Fruit fly (Drosophila melanogaster): ENCODE measurements around the gene p53.

p53 gene

DNA sequence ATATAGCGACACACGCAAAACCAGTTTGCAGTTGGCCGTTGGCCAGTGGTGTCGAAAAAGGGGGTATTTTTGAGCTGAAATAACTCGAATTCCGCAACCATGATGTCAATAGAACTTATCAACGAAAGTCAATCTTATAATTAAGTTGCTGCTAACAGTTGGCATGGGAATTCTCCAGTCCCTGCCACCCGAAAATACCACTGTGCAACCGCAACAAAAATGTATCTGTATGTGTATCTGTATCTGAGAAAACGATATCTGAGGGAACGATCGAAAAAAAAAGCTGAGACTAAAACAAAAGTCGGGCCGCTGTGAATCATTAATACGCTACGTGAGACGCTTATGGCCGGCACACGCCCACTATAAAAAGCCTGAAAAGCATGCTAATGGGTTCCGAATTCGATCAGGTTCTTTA lies 7.3 kb downstream of the p53 start (continued):
- TF ChIP-seq croc (GFP tag; conservative IDR thresholded peaks at IDR 0.05) (no peak), chif (GFP tag; optimal IDR thresholded peaks at IDR 0.05) (peak in 1 of 2 experiments; percentile 5), lov (optimal IDR thresholded peaks at IDR 0.05) (no peak), lov (GFP tag; IDR thresholded peaks at IDR 0.05) (no peak), CG3281 (GFP tag; optimal IDR thresholded peaks at IDR 0.05) (peak; percentile 46), Bgb (GFP tag; IDR thresholded peaks at IDR 0.05; ENCODE audit: partially characterized antibody) (no peak), Atf6 (GFP tag; IDR thresholded peaks at IDR 0.05) (peak; percentile 63), CG14441 (GFP tag; IDR thresholded peaks at IDR 0.05) (peak; percentile 77), Dp (GFP tag; optimal IDR thresholded peaks at IDR 0.05) (no peak), CG17385 (GFP tag; optimal IDR thresholded peaks at IDR 0.05) (peak; percentile 1), CG31365 (tag; optimal IDR thresholded peaks at IDR 0.05) (no peak), mld (GFP tag; IDR thresholded peaks at IDR 0.05; ENCODE audit: partially characterized antibody) (no peak), hbn (GFP tag; IDR thresholded peaks at IDR 0.05; ENCODE audit: partially characterized antibody) (no peak), GATAe (GFP tag; conservative IDR thresholded peaks at IDR 0.05) (no peak), jumu (GFP tag; optimal IDR thresholded peaks at IDR 0.05) (no peak), CG12104 (GFP tag; optimal IDR thresholded peaks at IDR 0.05) (no peak), Ets65A (GFP tag) (peak; percentile 90), CG12236 (GFP tag; optimal IDR thresholded peaks at IDR 0.05) (no peak), CG15696 (tag; optimal IDR thresholded peaks at IDR 0.05) (no peak), CG14965 (GFP tag; optimal IDR thresholded peaks at IDR 0.05; ENCODE audit: borderline replicate concordance) (no peak), Antp (GFP tag; optimal IDR thresholded peaks at IDR 0.05) (peak; percentile 52), CG11456 (GFP tag; IDR thresholded peaks at IDR 0.05) (peak; percentile 71; the same call in 2 of the 3 replicates), CG5953 (GFP tag; IDR thresholded peaks at IDR 0.05) (0 out of 2 replicates have a peak, but pooled peaks have one; percentile 24), tup (GFP tag; optimal IDR thresholded peaks at IDR 0.05) (no peak), fru (optimal IDR thresholded peaks at IDR 0.05) (no peak), gcm (GFP tag; optimal IDR thresholded peaks at IDR 0.05) (no peak), CG12299 (tag; optimal IDR thresholded peaks at IDR 0.05) (no peak), ap (GFP tag; IDR thresholded peaks at IDR 0.05) (peak; percentile 48; the same call in 1 of the 2 replicates), Taf1 (GFP tag; IDR thresholded peaks at IDR 0.05) (no peak), chm (GFP tag; IDR thresholded peaks at IDR 0.05) (no peak), Elba2 (GFP tag; optimal IDR thresholded peaks at IDR 0.05) (no peak), CG7745 (tag; optimal IDR thresholded peaks at IDR 0.05) (no peak), CG9817 (tag; optimal IDR thresholded peaks at IDR 0.05) (peak; percentile 43), CG6254 (GFP tag; optimal IDR thresholded peaks at IDR 0.05) (no peak), Xbp1 (GFP tag; optimal IDR thresholded peaks at IDR 0.05) (peak; percentile 38), CG7839 (tag; optimal IDR thresholded peaks at IDR 0.05) (peak; percentile 45), Rfx (GFP tag; IDR thresholded peaks at IDR 0.05) (peak; percentile 81), stc (GFP tag; IDR thresholded peaks at IDR 0.05) (peak; percentile 25; the same call in 1 of the 2 replicates), fd102C (GFP tag; optimal IDR thresholded peaks at IDR 0.05) (no peak), CG11696 (GFP tag; IDR thresholded peaks at IDR 0.05) (no peak), knrl (GFP tag; IDR thresholded peaks at IDR 0.05; ENCODE audit: partially characterized antibody) (no peak), E2f2 (GFP tag; IDR thresholded peaks at IDR 0.05) (peak; percentile 29; the same call in 1 of the 2 replicates), Dip2 (GFP tag; IDR thresholded peaks at IDR 0.05) (no peak), tgo (GFP tag; IDR thresholded peaks at IDR 0.05) (peak; percentile 57; the same call in 2 of the 3 replicates), Awh (GFP tag; IDR thresholded peaks at IDR 0.05) (peak; percentile 56; the same call in 1 of the 2 replicates), Dad (GFP tag; optimal IDR thresholded peaks at IDR 0.05) (no peak), kni (GFP tag; optimal IDR thresholded peaks at IDR 0.05) (no peak), CG15011 (GFP tag; optimal IDR thresholded peaks at IDR 0.05) (no peak), esg (GFP tag; conservative IDR thresholded peaks at IDR 0.05) (peak; percentile 49), ewg (GFP tag; optimal IDR thresholded peaks at IDR 0.05) (no peak), CG18619 (GFP tag; optimal IDR thresholded peaks at IDR 0.05) (peak; percentile 24)
